Fruit fly (Drosophila melanogaster) Kc167 (cell line): ENCODE measurements around the gene Eip78C.

Experiments used
- Myc ChIP-seq: fragments of >200 bp; optimal IDR thresholded peaks from 2 replicates; lab custom pipeline; 2017; ENCODE audit warnings: missing external identifiers
- h ChIP-seq: fragments of >200 bp; optimal IDR thresholded peaks from 3 replicates; lab custom pipeline; 2018; ENCODE audit warnings: missing external identifiers
- insv ChIP-seq: fragments of >200 bp; optimal IDR thresholded peaks from 3 replicates; lab custom pipeline; 2018; ENCODE audit warnings: missing external identifiers
- psq ChIP-seq: fragments of >200 bp; optimal IDR thresholded peaks from 2 replicates; lab custom pipeline; 2017; ENCODE audit warnings: missing external identifiers

DNA sequence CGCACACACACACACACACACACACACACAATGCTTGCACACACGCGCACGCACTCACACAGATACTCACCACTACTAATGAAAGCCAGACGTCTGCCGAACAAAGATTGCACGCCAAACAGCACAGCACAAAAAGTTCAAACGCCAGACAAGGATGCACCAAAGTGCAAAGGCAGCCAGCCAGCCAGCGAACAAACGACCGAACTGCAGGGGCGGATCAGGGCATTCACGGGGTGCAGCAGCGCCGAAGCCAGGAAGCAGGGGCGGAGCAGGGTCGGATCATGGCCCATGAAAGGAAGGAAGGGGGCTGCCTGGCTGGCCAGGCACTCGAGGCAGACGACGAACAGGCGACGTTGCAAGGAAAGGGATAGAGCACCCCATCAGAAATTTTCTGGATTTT lies 26.1 kb downstream of the Eip78C start:
- TF ChIP-seq Myc (no peak), h (lab: Kevin White, UChicago) (no peak), psq (lab: Kevin White, UChicago) (no peak), insv (lab: Kevin White, UChicago) (no peak)
